Worm (Caenorhabditis elegans): Measurements from ENCODE around the gene gss-1.

Gene gss-1

DNA sequence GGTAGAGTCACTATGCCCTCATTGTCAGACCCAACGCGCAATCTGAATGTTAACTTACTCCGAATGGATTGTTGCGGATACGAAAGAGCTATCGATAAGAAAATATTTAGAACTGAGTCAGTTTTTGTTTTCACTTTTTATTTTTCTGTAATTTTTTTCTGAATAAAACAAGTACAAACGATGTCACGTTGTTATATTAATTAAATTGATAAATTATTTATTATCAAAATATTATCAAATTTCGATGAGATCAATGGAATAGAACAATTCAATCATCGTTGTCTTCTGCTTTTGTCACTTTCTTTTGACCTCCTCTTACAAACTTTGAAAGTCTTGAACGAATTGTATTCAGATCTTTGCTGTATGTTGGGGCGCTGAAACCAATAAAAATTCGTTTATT is 9.2 kb downstream of the gss-1 start, which contains the start of gene mpz-6:
Gene mpz-6, minus strand, starts transcription at position 101 of the 400 bp plus-strand sequence.
- TF ChIP-seq vab-15 (tag; optimal IDR thresholded peaks at IDR 0.05) (no peak), aha-1 (tag; optimal IDR thresholded peaks at IDR 0.05) (no peak), ztf-11 (tag; optimal IDR thresholded peaks at IDR 0.05) (no peak), dsc-1 (tag; optimal IDR thresholded peaks at IDR 0.05) (no peak), ceh-82 (tag; optimal IDR thresholded peaks at IDR 0.05) (no peak), efl-3 (GFP tag; optimal IDR thresholded peaks at IDR 0.05) (no peak), pax-3 (tag; optimal IDR thresholded peaks at IDR 0.05) (no peak), nhr-28 (tag; optimal IDR thresholded peaks at IDR 0.05) (no peak), C16A3.4 (tag; optimal IDR thresholded peaks at IDR 0.05) (no peak), fkh-8 (tag; optimal IDR thresholded peaks at IDR 0.05) (no peak), isw-1 (GFP tag; IDR thresholded peaks at IDR 0.05) (no peak), sptf-1 (tag; optimal IDR thresholded peaks at IDR 0.05) (no peak)

DNA sequence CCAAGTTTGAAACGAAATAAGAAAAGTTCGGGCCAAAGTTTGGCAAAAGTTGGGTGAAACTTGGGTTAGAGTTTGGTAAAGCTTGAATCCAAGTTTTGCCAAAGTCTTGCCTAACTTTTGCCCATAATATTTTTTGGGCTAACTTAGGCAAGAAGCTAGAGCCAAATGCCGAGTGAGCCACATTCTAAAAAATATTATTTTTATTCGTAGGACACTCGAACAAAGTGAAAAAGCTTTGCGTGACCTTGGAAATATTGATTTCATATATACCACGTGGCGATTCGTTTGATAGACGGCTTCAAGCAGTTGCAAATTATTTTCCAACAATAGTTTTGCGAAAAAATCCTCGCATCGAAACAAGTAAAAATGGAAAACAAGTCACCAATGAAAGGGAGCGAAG is 12.4 kb downstream of the gss-1 start, which contains the start of gene Y51B9A.5:
Gene Y51B9A.5, plus strand, starts transcription at position 301 of the 400 bp plus-strand sequence.
- TF ChIP-seq skn-1 (tag; optimal IDR thresholded peaks at IDR 0.05) (no peak), mdl-1 (tag; optimal IDR thresholded peaks at IDR 0.05) (no peak), nhr-12 (tag; optimal IDR thresholded peaks at IDR 0.05) (no peak), fos-1 (tag; optimal IDR thresholded peaks at IDR 0.05) (no peak)

DNA sequence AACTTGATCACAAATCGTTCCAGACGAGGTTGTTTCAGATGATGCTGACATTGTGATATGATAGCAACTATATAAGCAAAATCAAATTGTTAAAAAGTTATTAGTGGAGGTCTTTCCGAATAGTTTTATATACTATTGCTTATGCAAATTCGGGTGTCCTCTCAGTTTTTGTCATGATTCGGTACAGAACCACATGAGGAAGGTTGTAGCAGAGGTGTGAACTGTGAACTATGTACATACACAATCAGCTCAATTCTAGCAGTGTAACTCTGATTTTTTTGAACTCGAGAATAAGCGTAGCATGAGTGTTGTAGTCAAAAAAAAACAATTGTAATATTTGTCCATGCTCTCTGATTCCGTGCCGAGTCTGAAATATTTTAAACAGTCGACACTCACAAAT is 13.1 kb downstream of the gss-1 start, which contains the start of gene Y51B9A.6:
Gene Y51B9A.6, minus strand, starts transcription at position 101 of the 400 bp plus-strand sequence.
- TF ChIP-seq mdl-1 (tag; optimal IDR thresholded peaks at IDR 0.05) (no peak), lir-3 (tag; optimal IDR thresholded peaks at IDR 0.05; ENCODE audit: poor library complexity) (no peak), efl-1 (optimal IDR thresholded peaks at IDR 0.05) (no peak), efl-1 (GFP tag; optimal IDR thresholded peaks at IDR 0.05 in 1 of 2) (peak in 1 of 2 experiments; percentile 58), pag-3 (tag; optimal IDR thresholded peaks at IDR 0.05; ENCODE audit: borderline replicate concordance, insufficient read depth) (no peak)

DNA sequence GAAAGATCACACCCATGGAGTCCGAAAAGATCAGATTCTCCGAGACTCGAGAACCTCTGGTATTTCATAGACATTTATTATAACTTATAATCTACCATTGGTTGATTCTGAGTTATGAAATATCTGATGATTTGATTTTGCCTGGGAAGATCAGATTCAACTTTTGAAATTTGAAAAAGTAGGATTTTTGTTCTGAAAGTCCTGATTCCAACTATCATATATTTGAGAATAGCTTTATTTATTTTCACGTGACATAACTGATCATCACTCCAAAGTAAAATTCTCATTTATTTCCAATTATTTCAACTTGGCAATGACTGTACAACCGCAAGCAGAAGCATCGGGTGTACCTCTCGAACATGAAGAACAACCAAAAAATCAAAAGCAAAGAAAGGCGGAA is 16.5 kb downstream of the gss-1 start, which contains the start of gene Y51B9A.7:
Gene Y51B9A.7, plus strand, starts transcription at position 301 of the 400 bp plus-strand sequence.
- TF ChIP-seq lin-15B (tag; optimal IDR thresholded peaks at IDR 0.05): no peak

DNA sequence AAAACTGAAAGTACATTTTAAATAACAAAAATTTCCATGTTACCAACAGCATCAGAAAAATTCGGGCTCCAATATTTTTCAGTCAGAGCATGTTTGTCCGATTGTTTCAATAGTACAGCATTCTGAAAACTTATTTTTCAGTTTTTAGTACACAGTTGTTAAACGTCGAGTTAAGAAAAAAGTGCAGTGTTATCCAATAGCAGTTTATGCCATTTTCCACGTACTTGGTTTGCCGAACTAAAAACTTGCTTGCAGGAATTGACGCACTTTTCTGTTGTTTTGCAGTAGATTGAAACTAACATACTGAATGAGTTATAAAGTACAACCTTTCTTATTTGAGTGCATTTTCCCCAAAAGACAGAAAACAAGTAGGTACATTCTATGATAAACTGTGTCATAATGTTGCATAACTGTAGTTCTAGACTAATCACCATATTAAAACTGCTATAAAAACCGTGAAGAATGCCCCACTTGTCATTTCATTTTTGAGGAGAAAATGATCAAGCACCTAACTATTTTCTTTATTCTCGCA is 17.8 kb downstream of the gss-1 start, which contains the start of the genes Y51B9A.14 and Y51B9A.8:
Gene Y51B9A.14, minus strand, starts transcription at position 101 of the 532 bp plus-strand sequence.
Gene Y51B9A.8, plus strand, starts transcription at position 482 of the 532 bp plus-strand sequence.
- TF ChIP-seq nhr-12 (tag; optimal IDR thresholded peaks at IDR 0.05) (no peak), nhr-11 (tag; optimal IDR thresholded peaks at IDR 0.05) (no peak), unc-86 (tag; optimal IDR thresholded peaks at IDR 0.05) (no peak), swsn-7 (tag; optimal IDR thresholded peaks at IDR 0.05) (no peak), nhr-85 (tag) (no peak), F16B12.6 (tag; optimal IDR thresholded peaks at IDR 0.05) (no peak), fkh-10 (GFP tag; optimal IDR thresholded peaks at IDR 0.05) (no peak)

DNA sequence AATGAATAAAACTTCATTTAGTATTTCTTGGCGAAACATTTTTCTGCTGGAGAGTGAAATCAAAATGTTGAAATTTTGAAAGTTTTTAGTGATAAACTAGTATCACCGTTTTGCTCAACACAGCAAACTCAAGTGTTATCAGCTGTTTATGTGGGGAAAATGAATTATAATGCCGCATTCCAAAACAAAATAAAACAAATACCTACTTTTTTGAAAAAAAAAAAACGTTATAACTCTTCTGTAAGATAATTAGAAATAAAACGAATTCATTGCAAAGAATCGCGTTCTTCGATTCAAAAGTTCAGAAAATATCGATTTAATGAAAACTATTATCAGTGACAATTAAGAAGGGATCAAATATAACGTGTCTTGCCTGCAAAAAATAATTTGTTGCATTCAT is 18.7 kb downstream of the gss-1 start, which contains the start of gene Y51B9A.9:
Gene Y51B9A.9, minus strand, starts transcription at position 101 of the 400 bp plus-strand sequence.
- no peak for TF ChIP-seq sox-4 (tag; optimal IDR thresholded peaks at IDR 0.05)
- peak; percentile 3 for TF ChIP-seq elt-2 (tag; optimal IDR thresholded peaks at IDR 0.05)

DNA sequence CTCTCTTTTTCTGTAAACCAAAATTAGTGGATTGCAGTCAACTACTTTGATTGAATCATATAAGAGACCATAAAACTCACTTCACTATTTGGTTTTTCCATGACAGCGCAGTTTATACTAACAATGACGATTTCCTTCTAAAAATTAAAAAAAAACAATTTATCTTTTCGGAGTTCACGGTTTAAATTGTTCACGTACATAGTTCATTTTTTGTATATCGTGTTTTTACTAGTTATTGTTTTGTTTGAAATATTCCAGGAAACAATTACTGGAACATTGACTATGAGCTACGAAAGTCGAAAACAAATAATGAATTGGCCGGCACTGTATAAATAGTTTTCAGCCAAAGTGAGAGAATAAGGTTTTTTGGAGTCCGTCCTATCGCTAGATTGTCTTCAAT is 23.5 kb downstream of the gss-1 start, which contains the start of gene lido-17:
Gene lido-17, minus strand, starts transcription at position 101 of the 400 bp plus-strand sequence.
- TF ChIP-seq ama-1 (optimal IDR thresholded peaks at IDR 0.05): no peak

All from whole organism, L1 larva.